Worm (Caenorhabditis elegans): ENCODE data around the gene srh-8.
A peak's percentile ranks its signal among the peaks of the same experiment; 100 is the strongest.

ce11 chrV:3969664-3970063, 35.7 kb upstream of the srh-8 start:
- TF ChIP-seq skn-1 (tag; optimal IDR thresholded peaks at IDR 0.05) (no peak), snpc-4 (tag; optimal IDR thresholded peaks at IDR 0.05) (no peak), jun-1 (tag; optimal IDR thresholded peaks at IDR 0.05) (no peak), elt-2 (tag; optimal IDR thresholded peaks at IDR 0.05) (peak; percentile 50), efl-1 (optimal IDR thresholded peaks at IDR 0.05) (no peak), efl-1 (GFP tag; optimal IDR thresholded peaks at IDR 0.05 in 1 of 2) (no peak), ceh-8 (GFP tag; optimal IDR thresholded peaks at IDR 0.05) (no peak), tbx-2 (tag; optimal IDR thresholded peaks at IDR 0.05) (no peak), mep-1 (tag; optimal IDR thresholded peaks at IDR 0.05) (no peak), sox-4 (tag; optimal IDR thresholded peaks at IDR 0.05) (no peak), lir-3 (tag; optimal IDR thresholded peaks at IDR 0.05; ENCODE audit: poor library complexity) (no peak), fkh-8 (tag; optimal IDR thresholded peaks at IDR 0.05) (no peak), lin-13 (GFP tag; optimal IDR thresholded peaks at IDR 0.05) (no peak)

All from whole organism, L1 larva.